Fruit fly (Drosophila melanogaster) ovary, adult (tissue): Measurements from ENCODE around the gene CG3345.

ENCODE experiments used
- CG17801 ChIP-seq: fragments of 200-800 bp; optimal IDR thresholded peaks from 2 replicates; lab custom pipeline; 2019; ENCODE audit warnings: missing biosample characterization, mild to moderate bottlenecking, missing genetic modification characterization, moderate library complexity; ENCODE audit not compliant: partially characterized antibody

The CG3345 gene

DNA sequence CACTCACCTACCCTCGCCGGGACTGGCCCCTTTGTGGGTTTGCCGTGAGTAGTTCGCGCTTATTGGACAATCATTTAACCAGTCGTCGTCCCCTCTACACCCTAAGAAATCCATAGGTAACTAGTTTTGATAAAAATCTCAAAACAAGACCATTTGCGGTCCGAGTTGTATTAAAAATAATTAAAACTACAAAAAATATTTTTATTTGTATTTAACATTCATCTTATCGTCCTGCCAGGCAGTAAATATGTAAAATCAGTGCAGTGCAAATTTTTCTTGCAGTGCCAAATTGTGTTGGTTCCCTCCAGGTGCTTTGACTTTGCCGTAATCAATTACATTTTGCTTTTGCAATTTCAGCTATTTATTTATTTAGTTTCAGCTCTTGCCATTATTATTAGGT, 25.1 kb upstream of the CG3345 start:
- no peak for TF ChIP-seq CG17801 (GFP tag; lab: Kevin White, UChicago)

DNA sequence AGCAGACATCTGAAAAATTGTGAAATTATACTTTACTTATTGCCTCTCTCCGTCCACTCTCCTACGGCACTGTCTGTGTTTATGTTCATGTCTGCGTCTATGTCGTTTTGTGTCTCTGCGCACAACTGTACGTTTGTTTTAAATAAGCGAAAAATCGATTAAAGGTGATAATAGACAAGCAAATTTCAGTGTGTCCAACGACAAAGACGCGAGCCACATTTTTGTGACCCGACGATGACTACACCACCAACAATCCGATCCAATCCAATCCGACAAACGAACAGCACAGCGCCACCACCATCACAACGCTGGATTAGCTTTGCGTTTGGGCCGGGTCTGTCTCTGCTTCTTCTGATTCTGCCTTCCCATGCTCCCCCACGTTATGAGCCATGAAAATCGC, 24.3 kb upstream of the CG3345 start:
- no peak for TF ChIP-seq CG17801 (GFP tag; lab: Kevin White, UChicago)

DNA sequence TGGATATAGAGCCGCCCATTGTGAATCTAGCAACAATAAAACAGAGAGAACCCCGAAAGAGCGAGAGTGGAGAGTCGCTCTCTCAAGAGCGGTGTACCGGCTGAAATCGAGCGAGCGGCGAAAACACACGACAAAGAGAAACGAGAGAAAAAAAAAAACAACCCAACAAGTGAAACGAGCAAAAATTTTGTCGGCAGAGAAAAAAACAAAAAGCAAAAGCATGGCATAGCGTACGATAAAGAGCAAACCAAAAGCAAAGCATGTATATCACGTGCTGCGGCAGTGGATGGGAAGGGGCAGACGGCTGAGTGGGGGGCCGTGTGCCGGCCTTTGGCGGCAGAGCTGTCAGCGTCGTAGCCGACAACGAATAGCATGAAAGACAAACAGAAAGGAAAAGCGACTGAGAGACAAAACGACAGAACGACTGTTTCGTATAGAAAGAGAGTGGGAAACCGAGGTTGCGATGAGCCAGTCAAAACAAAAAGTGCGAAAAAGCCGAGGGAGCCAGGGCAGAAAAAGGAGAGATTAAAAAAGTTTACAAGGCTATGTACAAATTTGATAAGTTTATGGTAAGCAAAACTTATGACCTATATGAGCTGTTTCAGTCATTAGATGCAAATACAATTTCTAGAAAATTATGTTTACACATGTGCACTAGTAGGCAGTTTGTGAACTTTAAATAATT, 22.1 kb upstream of the CG3345 start:
- peak; percentile 79 for TF ChIP-seq CG17801 (GFP tag; lab: Kevin White, UChicago)

DNA sequence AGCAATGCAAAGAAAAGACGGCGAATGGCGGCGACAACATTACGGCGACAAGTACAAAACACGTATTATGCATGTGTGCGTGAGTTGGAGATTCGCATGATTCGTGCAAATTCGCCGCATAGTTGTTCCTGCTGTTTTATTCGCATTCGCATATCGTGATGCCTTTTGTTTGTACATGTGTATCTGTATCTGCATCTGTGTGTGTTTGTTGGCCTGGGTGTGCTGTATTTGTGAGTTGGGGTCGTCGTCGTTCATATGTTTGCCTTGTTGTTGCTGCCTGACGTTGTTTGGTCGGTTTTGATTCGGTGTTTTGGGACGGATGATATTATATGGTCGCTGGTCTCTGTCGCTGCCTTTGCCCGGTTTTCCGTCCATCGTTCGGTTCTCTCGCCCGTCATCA, 21.5 kb upstream of the CG3345 start:
- TF ChIP-seq CG17801 (GFP tag; lab: Kevin White, UChicago), result no peak

DNA sequence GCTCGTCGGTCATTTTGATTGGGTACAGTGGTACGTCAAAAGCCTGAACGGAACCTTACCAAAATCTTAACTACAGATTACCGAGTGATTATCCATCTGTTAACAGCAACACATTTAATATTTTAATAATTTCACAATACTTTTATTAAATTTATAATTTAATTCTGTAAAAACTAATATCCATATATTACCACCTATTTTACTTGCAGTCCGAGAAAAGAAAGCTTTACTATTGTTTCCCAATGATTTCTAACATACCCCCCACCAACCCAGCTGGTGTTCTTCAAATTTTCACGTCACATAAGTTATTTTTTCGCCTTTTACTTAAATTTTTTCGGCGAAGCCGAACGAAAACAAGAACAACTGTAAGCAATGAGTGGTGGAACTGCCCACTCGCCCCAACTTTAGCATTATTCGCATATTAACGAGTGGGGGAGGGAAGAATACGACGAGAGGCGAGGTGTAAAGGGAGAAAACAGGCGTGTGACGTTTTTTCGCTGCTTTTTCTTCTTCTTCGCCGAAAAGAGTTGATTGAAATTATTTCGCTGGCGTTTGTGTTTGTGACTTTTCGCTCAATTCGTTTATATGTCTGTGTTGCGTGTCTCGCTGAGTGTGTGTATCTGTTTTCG, 20.9 kb upstream of the CG3345 start:
- TF ChIP-seq CG17801 (GFP tag; lab: Kevin White, UChicago), result no peak

DNA sequence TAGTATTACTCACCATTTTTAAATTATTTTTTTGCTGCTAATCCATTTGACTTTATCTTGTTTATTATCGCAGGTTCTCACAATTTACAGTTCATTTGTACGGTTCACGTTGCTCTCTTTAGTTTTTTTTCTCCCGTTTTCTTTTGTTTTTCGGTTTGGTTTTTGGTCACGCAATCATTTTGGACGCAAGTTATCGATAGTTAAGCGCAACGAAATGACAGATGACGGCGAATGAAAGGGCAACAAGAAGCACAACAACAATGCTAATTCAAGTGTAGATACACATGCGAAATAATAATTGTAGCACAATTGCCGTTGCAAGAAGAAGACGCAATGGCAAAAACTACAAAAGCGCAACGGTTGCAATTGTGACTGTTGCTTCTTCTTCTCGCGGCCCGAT, 20.3 kb upstream of the CG3345 start:
- no peak for TF ChIP-seq CG17801 (GFP tag; lab: Kevin White, UChicago)

DNA sequence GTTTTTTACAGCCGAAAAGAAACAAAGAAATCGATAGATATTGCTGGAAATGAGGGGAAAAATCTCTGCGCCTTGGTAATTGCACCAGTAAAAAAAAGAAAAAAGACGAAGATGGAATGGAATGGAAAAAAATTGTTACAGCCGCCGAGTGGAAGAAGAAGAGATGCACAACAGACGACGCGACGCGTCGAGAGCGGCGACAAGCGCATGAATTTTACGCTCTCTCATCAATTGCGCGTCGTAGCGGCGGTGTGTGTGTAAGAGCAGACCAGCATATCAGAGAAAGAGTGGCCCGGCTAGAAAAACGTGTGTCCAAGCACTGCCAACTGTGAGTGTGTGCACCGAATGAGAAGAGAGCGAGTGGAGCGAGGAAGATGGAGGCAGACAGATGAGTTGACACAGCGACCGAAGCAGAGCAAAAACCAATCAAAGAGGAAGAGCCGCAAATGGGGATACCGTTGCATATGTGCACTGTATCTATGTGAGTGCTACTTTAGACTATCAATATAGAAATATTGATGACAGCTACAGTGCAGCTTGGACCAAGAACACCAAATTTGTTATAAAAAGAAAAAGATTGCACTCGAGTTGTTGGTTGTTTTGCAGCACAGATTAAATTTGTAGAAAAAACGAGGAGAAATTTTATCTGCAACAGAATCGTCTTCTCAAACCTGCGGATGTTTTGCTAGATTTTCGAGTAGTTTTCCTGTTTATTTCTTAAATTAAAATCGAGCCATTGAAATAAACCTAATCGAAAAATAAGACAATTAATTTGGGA, 19.7 kb upstream of the CG3345 start:
- TF ChIP-seq CG17801 (GFP tag; lab: Kevin White, UChicago), result no peak

DNA sequence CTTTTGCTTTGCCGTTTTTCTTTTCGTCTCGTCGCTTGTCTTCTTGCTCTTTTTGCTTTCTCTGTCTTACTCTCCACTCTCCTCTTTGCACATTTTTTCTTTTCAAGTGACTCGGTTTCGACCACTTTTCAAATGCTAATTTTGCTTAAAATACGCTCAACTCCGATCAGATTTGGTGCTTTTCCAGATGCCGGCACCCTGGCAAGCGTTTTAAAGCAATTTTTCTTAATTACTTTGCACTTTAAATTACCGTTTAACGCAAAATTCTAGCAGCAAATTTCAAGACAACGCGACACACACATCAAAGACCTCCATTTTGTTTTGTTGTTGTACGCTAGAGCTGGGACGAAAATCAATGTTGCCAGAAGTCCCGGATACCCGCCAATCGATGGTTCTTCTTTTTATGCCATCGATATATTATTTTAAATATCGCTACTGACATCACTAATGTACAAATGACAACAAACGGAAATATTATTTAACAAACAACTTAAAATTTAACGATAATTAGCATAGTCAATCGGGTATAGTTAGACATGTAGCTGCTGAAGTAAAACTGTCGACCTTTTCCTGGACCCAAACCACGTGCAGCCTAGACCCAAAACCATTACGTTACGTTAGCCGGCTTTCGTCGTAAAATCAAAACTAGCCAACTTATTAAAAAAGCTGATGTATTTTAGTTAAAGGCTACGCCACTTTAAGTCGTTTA, 18.2 kb upstream of the CG3345 start, which contains the start of gene kis:
kis (minus strand) TSS at position 317 of the 709 bp plus-strand sequence.
- peak; percentile 75 for TF ChIP-seq CG17801 (GFP tag; lab: Kevin White, UChicago)

DNA sequence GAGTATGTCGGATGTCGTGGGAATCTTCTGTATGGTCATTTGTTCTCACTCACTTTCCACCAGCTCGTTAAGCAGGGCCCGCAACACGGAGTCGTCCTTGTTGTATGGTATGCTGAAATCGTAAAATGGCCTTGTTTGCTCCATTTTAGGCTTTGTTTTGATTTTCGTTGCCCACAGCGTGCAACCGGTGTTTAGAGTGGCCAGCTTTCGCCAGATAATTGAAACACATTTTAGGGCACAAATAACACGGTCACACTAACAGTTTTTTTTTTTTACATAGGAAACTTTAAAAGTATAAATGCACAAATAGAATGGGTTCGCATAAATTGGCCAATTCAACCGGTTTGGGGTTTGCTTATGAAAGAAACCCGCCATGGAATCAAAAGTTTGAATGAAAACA, 16.7 kb upstream of the CG3345 start, which contains the start of gene Rpp30:
Rpp30 (minus strand) TSS at position 200 of the 400 bp plus-strand sequence.
- TF ChIP-seq CG17801 (GFP tag; lab: Kevin White, UChicago), result no peak

DNA sequence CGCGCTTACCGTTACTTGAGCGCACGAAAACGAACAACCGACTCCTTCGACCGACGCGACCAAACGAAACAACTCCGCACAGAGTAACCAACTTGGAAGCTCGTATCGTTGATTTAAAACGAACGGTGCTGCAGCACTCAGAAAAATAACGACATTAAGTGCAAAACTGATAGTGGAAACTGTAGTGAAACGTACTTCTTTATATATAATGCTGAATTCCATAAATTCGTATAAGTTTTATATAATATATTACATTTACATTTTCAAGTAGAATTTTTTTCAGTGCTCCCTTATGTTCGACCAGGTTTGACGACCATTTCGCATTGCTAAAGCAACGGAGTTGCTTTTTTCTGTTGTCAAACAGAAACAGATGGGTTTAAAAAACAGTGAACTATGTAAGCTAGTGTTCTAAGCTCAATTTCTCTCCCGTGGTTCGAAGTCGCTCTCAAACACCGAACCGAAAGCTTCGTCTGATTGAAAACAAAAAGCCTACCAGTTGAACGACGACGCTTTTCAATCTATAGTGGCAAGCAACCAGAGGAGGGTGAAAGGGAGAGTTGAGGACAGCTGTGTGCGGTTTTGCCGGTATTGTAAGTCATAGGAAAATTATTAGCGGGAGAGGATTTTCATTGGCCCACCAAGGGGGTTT, 1.3 kb upstream of the CG3345 start, which contains the start of gene CG17075:
CG17075 (minus strand) TSS at position 65 of the 649 bp plus-strand sequence.
- no peak for TF ChIP-seq CG17801 (GFP tag; lab: Kevin White, UChicago)

DNA sequence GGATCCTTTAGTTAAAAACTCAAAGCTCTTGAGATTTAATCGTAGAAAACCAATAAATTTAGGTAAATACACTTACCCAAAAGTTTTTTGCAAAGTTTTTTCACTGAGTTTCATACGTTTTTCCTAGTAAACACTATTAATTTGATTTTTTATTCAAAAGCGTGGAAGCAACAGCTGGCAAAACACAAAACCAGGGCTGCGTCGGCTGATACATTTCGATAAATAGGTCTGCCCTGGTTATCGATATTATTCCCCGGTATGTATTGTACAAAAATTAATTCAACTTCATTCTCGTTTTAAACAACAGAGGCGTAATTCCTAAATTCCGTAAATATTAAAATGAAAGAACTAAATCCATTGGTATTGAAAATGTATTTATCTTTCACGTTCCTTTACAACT, 2.7 kb downstream of the CG3345 start, which contains the start of gene Dus1:
Dus1 (minus strand) TSS at position 192 of the 400 bp plus-strand sequence.
- peak; percentile 55 for TF ChIP-seq CG17801 (GFP tag; lab: Kevin White, UChicago)

DNA sequence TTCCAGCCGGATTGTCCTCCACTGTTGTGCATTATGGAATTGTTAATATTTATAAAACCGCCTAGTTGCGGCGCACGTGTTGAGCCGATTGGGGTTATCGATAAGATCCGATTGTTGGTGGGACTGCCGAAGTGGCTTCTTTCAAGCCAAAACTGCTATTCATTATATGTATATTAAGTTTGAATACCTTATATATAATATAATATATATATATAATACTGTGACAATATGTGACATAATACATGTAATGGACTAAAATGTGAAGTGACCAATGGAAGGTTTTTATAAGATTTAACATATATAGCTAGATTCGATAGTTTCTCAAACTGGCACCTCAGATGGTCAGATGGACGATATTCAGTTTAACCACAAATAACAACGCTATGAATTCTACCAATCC, 4.7 kb downstream of the CG3345 start, which contains the start of the genes mbm and CG11555:
mbm (minus strand) TSS at position 113 of the 400 bp plus-strand sequence.
CG11555 (plus strand) TSS at position 234 of the 400 bp plus-strand sequence.
- TF ChIP-seq CG17801 (GFP tag; lab: Kevin White, UChicago), result peak; percentile 32

DNA sequence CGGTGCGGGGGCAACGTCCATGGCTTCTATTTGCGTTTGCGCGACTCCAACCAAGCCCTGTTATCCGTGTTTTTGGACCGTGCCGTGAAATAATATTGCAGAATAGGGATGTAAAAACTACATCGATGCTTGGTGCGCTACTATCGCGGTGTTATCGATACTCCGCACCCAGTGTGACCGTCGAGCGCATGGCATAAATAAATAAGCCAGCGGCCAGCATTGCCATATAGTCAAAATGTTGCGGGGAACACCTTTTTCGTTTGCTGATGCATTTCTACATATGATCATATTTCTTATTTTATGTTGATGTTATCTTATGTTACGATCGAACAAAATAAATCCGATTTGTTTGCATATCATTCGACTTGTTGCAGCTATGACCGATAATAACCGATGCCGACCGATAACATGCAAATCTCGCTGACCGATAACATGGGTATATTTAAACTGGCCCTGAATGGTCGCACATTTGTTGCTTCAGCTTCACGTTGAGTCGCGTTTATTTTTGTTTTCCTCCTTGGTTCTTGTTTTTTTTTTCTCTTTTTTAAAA, 8.3 kb downstream of the CG3345 start, which contains the start of gene smo:
smo (plus strand) TSS at position 461 of the 550 bp plus-strand sequence.
- TF ChIP-seq CG17801 (GFP tag; lab: Kevin White, UChicago), result no peak
